Worm (Caenorhabditis elegans) whole organism, young adult: ENCODE results near the gene tftc-1.

Source experiments
- B0336.3 ChIP-seq: fragments of 200-800 bp; sonication (Bioruptor generic); IDR thresholded peaks from 2 replicates; pipeline ENCODE4 v1.3.6; 2022; ENCODE audit warnings: missing genetic modification characterization, missing compliant biosample characterization
- F22D6.2 ChIP-seq: sonication (generic microtip); optimal IDR thresholded peaks from 2 replicates; lab custom pipeline; 2016; ENCODE audit warnings: mild to moderate bottlenecking, missing genetic modification characterization, missing compliant biosample characterization
- F49E8.2 ChIP-seq: sonication (generic microtip); optimal IDR thresholded peaks from 3 replicates; lab custom pipeline; 2017; ENCODE audit warnings: missing genetic modification characterization, mild to moderate bottlenecking, missing compliant biosample characterization, antibody characterized with exemption, moderate library complexity; ENCODE audit not compliant: insufficient read depth
- Y53G8AR.9 ChIP-seq: fragments of 200-800 bp; sonication (Bioruptor generic); conservative IDR thresholded peaks from 2 replicates; pipeline ENCODE4 v1.3.6; 2022; ENCODE audit warnings: missing genetic modification reagents, missing genetic modification characterization, missing compliant biosample characterization
- Y67H2A.10 ChIP-seq: fragments of 200-800 bp; sonication (Bioruptor generic); conservative IDR thresholded peaks from 2 replicates; pipeline ENCODE4 v1.3.6; 2022; ENCODE audit warnings: missing genetic modification reagents, missing genetic modification characterization, missing compliant biosample characterization
- Y95B8A.8 ChIP-seq: fragments of 200-800 bp; sonication (Bioruptor generic); IDR thresholded peaks from 2 replicates; pipeline ENCODE4 v1.3.6; 2022; ENCODE audit warnings: missing genetic modification reagents, missing genetic modification characterization, missing compliant biosample characterization
- ZK185.1 ChIP-seq: sonication (generic microtip); optimal IDR thresholded peaks from 2 replicates; lab custom pipeline; 2016; ENCODE audit warnings: mild to moderate bottlenecking, missing genetic modification characterization, missing compliant biosample characterization; ENCODE audit not compliant: poor library complexity, severe bottlenecking
- ama-1 ChIP-seq, 3 experiments: fragments of 150-350 bp in 1 of 3; sonication (generic microtip) in 2 of 3; optimal IDR thresholded peaks; 2 replicates each; lab custom pipeline; 2014 to 2018; ENCODE audit warnings: missing biosample characterization in 2 of 3, missing genetic modification characterization in 2 of 3, missing genetic modification reagents in 2 of 3
- aptf-2 ChIP-seq: fragments of 200-800 bp; sonication (Bioruptor generic); conservative IDR thresholded peaks from 2 replicates; pipeline ENCODE4 v1.3.6; 2022; ENCODE audit warnings: missing genetic modification reagents, missing genetic modification characterization, missing compliant biosample characterization
- athp-1 ChIP-seq: sonication (generic microtip); optimal IDR thresholded peaks from 2 replicates; lab custom pipeline; 2017; ENCODE audit warnings: mild to moderate bottlenecking, missing genetic modification characterization, missing compliant biosample characterization
- bed-2 ChIP-seq: fragments of 200-800 bp; sonication (Bioruptor generic); IDR thresholded peaks from 2 replicates; pipeline ENCODE4 v1.3.6; 2022; ENCODE audit warnings: missing genetic modification reagents, missing genetic modification characterization, missing compliant biosample characterization
- ceh-40 ChIP-seq: fragments of 200-800 bp; sonication (Bioruptor generic); IDR thresholded peaks from 2 replicates; pipeline ENCODE4 v1.3.6; 2022; ENCODE audit warnings: missing genetic modification characterization, missing compliant biosample characterization
- dox-1 ChIP-seq: fragments of 200-800 bp; sonication (Bioruptor generic); IDR thresholded peaks from 2 replicates; pipeline ENCODE4 v1.3.6; 2022; ENCODE audit warnings: missing genetic modification reagents, missing genetic modification characterization, missing compliant biosample characterization
- dpl-1 ChIP-seq: fragments of 150-350 bp; optimal IDR thresholded peaks from 2 replicates; lab custom pipeline; 2014; ENCODE audit warnings: missing biosample characterization, missing genetic modification reagents, missing genetic modification characterization
- efl-1 ChIP-seq: fragments of 150-350 bp; optimal IDR thresholded peaks from 2 replicates; lab custom pipeline; 2014; ENCODE audit warnings: missing biosample characterization, missing genetic modification reagents, missing genetic modification characterization
- egl-44 ChIP-seq: fragments of 200-800 bp; sonication (Bioruptor generic); IDR thresholded peaks from 2 replicates; pipeline ENCODE4 v1.3.6; 2022; ENCODE audit warnings: missing genetic modification reagents, missing genetic modification characterization, missing compliant biosample characterization
- ekl-4 ChIP-seq: fragments of 200-800 bp; sonication (Bioruptor generic); IDR thresholded peaks from 2 replicates; pipeline ENCODE4 v1.3.6; 2022; ENCODE audit warnings: missing genetic modification reagents, missing genetic modification characterization, missing compliant biosample characterization
- fkh-3 ChIP-seq: sonication (generic microtip); optimal IDR thresholded peaks from 2 replicates; lab custom pipeline; 2016; ENCODE audit warnings: mild to moderate bottlenecking, missing genetic modification characterization, missing compliant biosample characterization
- hlh-12 ChIP-seq: sonication (generic microtip); optimal IDR thresholded peaks from 2 replicates; lab custom pipeline; 2016; ENCODE audit warnings: missing genetic modification characterization, missing compliant biosample characterization
- hmg-1.2 ChIP-seq: fragments of 200-800 bp; sonication (Bioruptor generic); IDR thresholded peaks from 2 replicates; pipeline ENCODE4 v1.3.6; 2022; ENCODE audit warnings: missing genetic modification reagents, missing genetic modification characterization, missing compliant biosample characterization
- let-607 ChIP-seq, 2 experiments: fragments of 200-800 bp in 1 of 2; sonication (Bioruptor generic) in 1 of 2; sonication (generic microtip) in 1 of 2; optimal IDR thresholded peaks; 2 replicates each; lab custom pipeline; 2016 to 2018; ENCODE audit warnings: mild to moderate bottlenecking in 2 of 2, missing compliant biosample characterization in 2 of 2, missing genetic modification characterization in 2 of 2, moderate library complexity in 2 of 2, missing genotype in 1 of 2
- lin-26 ChIP-seq: fragments of 200-800 bp; sonication (Bioruptor generic); IDR thresholded peaks from 2 replicates; pipeline ENCODE4 v1.3.6; 2022; ENCODE audit warnings: missing genetic modification reagents, missing genetic modification characterization, missing compliant biosample characterization
- lin-54 ChIP-seq: fragments of 200-800 bp; sonication (Bioruptor generic); optimal IDR thresholded peaks from 2 replicates; lab custom pipeline; 2018; ENCODE audit warnings: mild to moderate bottlenecking, missing genetic modification characterization, missing compliant biosample characterization
- lir-1 ChIP-seq: fragments of 200-800 bp; sonication (Bioruptor generic); conservative IDR thresholded peaks from 2 replicates; pipeline ENCODE4 v1.3.6; 2022; ENCODE audit warnings: missing genetic modification reagents, missing genetic modification characterization, missing compliant biosample characterization
- madf-3 ChIP-seq: fragments of 200-800 bp; sonication (Bioruptor generic); IDR thresholded peaks from 2 replicates; pipeline ENCODE4 v1.3.6; 2022; ENCODE audit warnings: missing genetic modification reagents, missing genetic modification characterization, missing compliant biosample characterization
- madf-6 ChIP-seq: fragments of 200-800 bp; sonication (Bioruptor generic); IDR thresholded peaks from 2 replicates; pipeline ENCODE4 v1.3.6; 2022; ENCODE audit warnings: missing genetic modification reagents, missing genetic modification characterization, missing compliant biosample characterization
- madf-8 ChIP-seq: fragments of 200-800 bp; sonication (Bioruptor generic); conservative IDR thresholded peaks from 2 replicates; pipeline ENCODE4 v1.3.6; 2022; ENCODE audit warnings: missing genetic modification reagents, missing genetic modification characterization, missing compliant biosample characterization
- mcd-1 ChIP-seq: fragments of 200-800 bp; sonication (Bioruptor generic); IDR thresholded peaks from 2 replicates; pipeline ENCODE4 v1.3.6; 2022; ENCODE audit warnings: missing genetic modification reagents, missing genetic modification characterization, missing compliant biosample characterization
- mel-28 ChIP-seq: sonication (generic microtip); optimal IDR thresholded peaks from 2 replicates; lab custom pipeline; 2016; ENCODE audit warnings: borderline replicate concordance, mild to moderate bottlenecking, missing genetic modification characterization, missing compliant biosample characterization
- mes-4 ChIP-seq: sonication (generic microtip); optimal IDR thresholded peaks from 2 replicates; lab custom pipeline; 2016; ENCODE audit warnings: missing genotype, missing genetic modification characterization, missing compliant biosample characterization
- nfya-1 ChIP-seq: sonication (generic microtip); optimal IDR thresholded peaks from 2 replicates; lab custom pipeline; 2017; ENCODE audit warnings: antibody characterized with exemption, missing compliant biosample characterization, missing genetic modification characterization, borderline replicate concordance; ENCODE audit not compliant: insufficient read depth
- nhr-120 ChIP-seq: fragments of 200-800 bp; sonication (Bioruptor generic); IDR thresholded peaks from 2 replicates; pipeline ENCODE4 v1.3.6; 2022; ENCODE audit warnings: missing genetic modification characterization, missing compliant biosample characterization
- nhr-27 ChIP-seq: fragments of 200-800 bp; sonication (Bioruptor generic); optimal IDR thresholded peaks from 2 replicates; lab custom pipeline; 2018; ENCODE audit warnings: mild to moderate bottlenecking, missing genetic modification characterization, moderate library complexity, missing compliant biosample characterization
- sdz-38 ChIP-seq: sonication (generic microtip); optimal IDR thresholded peaks from 2 replicates; lab custom pipeline; 2016; ENCODE audit warnings: missing genotype, missing genetic modification characterization, missing compliant biosample characterization
- snpc-1.1 ChIP-seq: sonication (generic microtip); optimal IDR thresholded peaks from 2 replicates; lab custom pipeline; 2017; ENCODE audit warnings: missing genetic modification characterization, mild to moderate bottlenecking, missing compliant biosample characterization, antibody characterized with exemption, moderate library complexity, missing genotype, missing genetic modification reagents; ENCODE audit not compliant: insufficient read depth
- snpc-1.3 ChIP-seq: sonication (generic microtip); optimal IDR thresholded peaks from 2 replicates; lab custom pipeline; 2017; ENCODE audit warnings: missing genetic modification characterization, mild to moderate bottlenecking, missing compliant biosample characterization, antibody characterized with exemption, moderate library complexity, missing genotype, missing genetic modification reagents; ENCODE audit not compliant: insufficient read depth
- snpc-3.4 ChIP-seq: sonication (generic microtip); optimal IDR thresholded peaks from 2 replicates; lab custom pipeline; 2017; ENCODE audit warnings: missing genetic modification characterization, mild to moderate bottlenecking, missing compliant biosample characterization, antibody characterized with exemption, moderate library complexity, missing genotype, missing genetic modification reagents
- tlf-1 ChIP-seq: fragments of 200-800 bp; sonication (Bioruptor generic); optimal IDR thresholded peaks from 2 replicates; lab custom pipeline; 2018; ENCODE audit warnings: mild to moderate bottlenecking, missing genetic modification characterization, missing compliant biosample characterization
- xnd-1 ChIP-seq: sonication (generic microtip); optimal IDR thresholded peaks from 2 replicates; lab custom pipeline; 2016; ENCODE audit warnings: missing genotype, missing genetic modification reagents, missing genetic modification characterization, missing compliant biosample characterization
- ztf-26 ChIP-seq: sonication (generic microtip); optimal IDR thresholded peaks from 2 replicates; lab custom pipeline; 2017; ENCODE audit warnings: missing genetic modification characterization, missing compliant biosample characterization
- ztf-28 ChIP-seq: fragments of 200-800 bp; sonication (Bioruptor generic); IDR thresholded peaks from 2 replicates; pipeline ENCODE4 v1.3.6; 2022; ENCODE audit warnings: missing genetic modification reagents, missing genetic modification characterization, missing compliant biosample characterization

The tftc-1 gene

ce11 chrIV:2308203-2308602 is 40.9 kb upstream of the tftc-1 start:
- TF ChIP-seq snpc-3.4 (tag; lab: Kevin White, UChicago) (no peak), madf-3 (GFP tag; lab: Robert Waterston, UW) (0 out of 2 replicates have a peak, but pooled peaks have one; percentile 59), lir-1 (GFP tag; lab: Robert Waterston, UW) (no peak), hlh-12 (tag; lab: Kevin White, UChicago) (no peak), mcd-1 (GFP tag; lab: Robert Waterston, UW) (0 out of 2 replicates have a peak, but pooled peaks have one; percentile 21), nhr-27 (tag; lab: Kevin White, UChicago) (no peak), mes-4 (no peak), Y67H2A.10 (no peak), sdz-38 (no peak)
- TF ChIP-seq, all 124 proteins: peak for 2

DNA sequence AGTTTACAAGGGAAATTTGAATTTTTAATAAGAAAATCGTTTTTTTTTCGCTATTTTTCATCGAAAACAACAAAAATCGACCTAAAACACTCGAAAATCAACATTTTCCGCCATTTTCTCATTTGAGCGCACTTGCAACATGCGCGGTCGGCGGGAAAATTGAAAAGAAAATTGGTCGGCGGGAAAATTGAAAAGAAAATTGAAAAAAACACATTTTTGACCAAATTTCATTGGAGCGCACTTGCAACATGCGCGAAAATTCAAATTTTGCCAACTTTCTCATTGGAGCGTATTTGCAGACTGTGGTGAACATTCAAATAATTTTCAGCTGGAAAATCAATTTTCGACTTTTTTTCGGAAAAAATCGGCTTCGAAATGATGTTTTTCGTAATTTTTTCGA is 37.5 kb upstream of the tftc-1 start:
- peak; percentile 66 for TF ChIP-seq madf-6 (GFP tag; lab: Robert Waterston, UW)
- TF ChIP-seq lin-26 (GFP tag; lab: Robert Waterston, UW) = no peak
- TF ChIP-seq snpc-1.3 (tag; lab: Kevin White, UChicago) = no peak
- TF ChIP-seq dpl-1 (GFP tag; lab: Kevin White, UChicago) = peak; percentile 3
- peak; percentile 78 for TF ChIP-seq efl-1 (GFP tag; lab: Kevin White, UChicago)
- TF ChIP-seq snpc-1.1 (tag; lab: Kevin White, UChicago) = no peak
- no peak for TF ChIP-seq fkh-3 (tag; lab: Kevin White, UChicago)
- peak; percentile 82 for TF ChIP-seq mcd-1 (GFP tag; lab: Robert Waterston, UW)
- peak; percentile 42; the same call in 1 of the 2 replicates for TF ChIP-seq madf-8
- TF ChIP-seq F22D6.2 = no peak
- 0 out of 2 replicates have a peak, but pooled peaks have one; percentile 38 for TF ChIP-seq dox-1 (GFP tag; lab: Robert Waterston, UW)
- peak; percentile 48 for TF ChIP-seq xnd-1 (tag; lab: Kevin White, UChicago)
- peak; percentile 56 for TF ChIP-seq lin-54 (GFP tag; lab: Kevin White, UChicago)
- no peak for TF ChIP-seq hmg-1.2 (GFP tag; lab: Robert Waterston, UW)
- peak; percentile 40 for TF ChIP-seq F49E8.2 (tag; lab: Kevin White, UChicago)
- TF ChIP-seq tlf-1 (GFP tag; lab: Kevin White, UChicago) = no peak
- TF ChIP-seq, all 124 proteins: peak for 9

DNA sequence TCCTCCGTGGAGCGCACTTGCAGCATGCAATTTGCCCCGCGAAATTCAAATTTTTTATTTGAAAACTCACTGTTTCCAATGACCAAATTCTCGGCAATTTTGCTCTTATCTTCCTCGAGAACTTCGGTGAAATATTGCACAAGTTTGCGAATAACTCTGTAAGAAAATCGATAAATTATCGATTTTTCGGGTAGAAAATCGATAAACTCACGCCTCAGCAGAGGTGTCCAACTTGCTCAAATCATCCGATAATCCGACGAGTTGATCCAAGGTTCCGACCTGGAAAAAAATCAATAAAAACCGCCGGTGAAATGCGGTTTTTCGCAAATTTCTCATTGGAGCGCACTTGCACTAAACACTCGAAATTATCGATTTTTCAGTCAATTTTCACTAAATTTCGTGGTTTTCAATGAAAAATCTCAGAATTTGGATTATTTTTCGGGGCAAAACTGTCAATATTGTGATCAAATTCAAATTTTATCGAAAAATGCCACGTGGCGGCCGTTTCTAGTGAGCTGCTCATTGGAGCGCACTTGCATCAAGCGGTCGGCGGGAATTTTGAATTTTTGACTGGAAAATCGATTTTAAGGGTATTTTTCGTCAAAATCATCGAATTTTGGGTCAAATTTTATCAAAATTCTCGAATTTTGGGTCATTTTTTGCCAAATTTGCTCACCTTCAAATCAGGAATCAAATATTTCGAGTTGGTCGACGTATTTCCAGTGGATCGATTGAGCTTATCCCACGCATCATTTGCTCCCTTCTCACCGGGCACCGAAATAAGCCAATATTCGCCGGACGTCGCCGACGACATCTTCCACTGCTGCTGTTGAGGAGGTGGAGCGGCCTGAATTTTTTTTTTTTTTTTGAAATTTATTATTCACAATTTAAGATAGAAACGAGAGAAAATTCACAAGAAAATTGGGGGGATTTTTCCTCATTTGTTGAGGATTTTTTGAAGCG is 35.1 kb upstream of the tftc-1 start, which contains the start of gene vha-11:
Gene vha-11, minus strand, starts transcription at position 847 of the 963 bp plus-strand sequence.
- TF ChIP-seq egl-44 (GFP tag; lab: Robert Waterston, UW) (0 out of 2 replicates have a peak, but pooled peaks have one; percentile 19), mel-28 (tag; lab: Kevin White, UChicago) (no peak), athp-1 (tag; lab: Kevin White, UChicago) (peak; percentile 64), ZK185.1 (no peak), B0336.3 (GFP tag; lab: Robert Waterston, UW) (peak; percentile 15; the same call in 1 of the 2 replicates), ekl-4 (GFP tag; lab: Robert Waterston, UW) (peak; percentile 48; the same call in 1 of the 2 replicates), bed-2 (no peak), Y95B8A.8 (GFP tag; lab: Robert Waterston, UW) (0 out of 2 replicates have a peak, but pooled peaks have one; percentile 39), ama-1 (optimal IDR thresholded peaks at IDR 0.05; lab: Kevin White, UChicago) (peak; percentile 34), ama-1 (GFP tag; optimal IDR thresholded peaks at IDR 0.05; lab: Kevin White, UChicago) (no peak), nfya-1 (tag; lab: Kevin White, UChicago) (no peak), let-607 (tag; optimal IDR thresholded peaks at IDR 0.05; lab: Kevin White, UChicago) (peak in 1 of 2 experiments; percentile 12), mcd-1 (GFP tag; lab: Robert Waterston, UW) (peak; percentile 78), ceh-40 (GFP tag; lab: Robert Waterston, UW) (0 out of 2 replicates have a peak, but pooled peaks have one; percentile 9), aptf-2 (GFP tag; lab: Robert Waterston, UW) (0 out of 2 replicates have a peak, but pooled peaks have one; percentile 31), nhr-120 (GFP tag; lab: Robert Waterston, UW) (no peak), ztf-28 (no peak), fkh-3 (tag; lab: Kevin White, UChicago) (peak; percentile 72), lin-54 (GFP tag; lab: Kevin White, UChicago) (peak; percentile 40), Y53G8AR.9 (GFP tag; lab: Robert Waterston, UW) (peak; percentile 60), ztf-26 (tag; lab: Kevin White, UChicago) (peak; percentile 32)
- TF ChIP-seq, all 124 proteins: peak for 14
